Worm (Caenorhabditis elegans): ENCODE data around the gene F08G2.5.

F08G2.5 gene

DNA sequence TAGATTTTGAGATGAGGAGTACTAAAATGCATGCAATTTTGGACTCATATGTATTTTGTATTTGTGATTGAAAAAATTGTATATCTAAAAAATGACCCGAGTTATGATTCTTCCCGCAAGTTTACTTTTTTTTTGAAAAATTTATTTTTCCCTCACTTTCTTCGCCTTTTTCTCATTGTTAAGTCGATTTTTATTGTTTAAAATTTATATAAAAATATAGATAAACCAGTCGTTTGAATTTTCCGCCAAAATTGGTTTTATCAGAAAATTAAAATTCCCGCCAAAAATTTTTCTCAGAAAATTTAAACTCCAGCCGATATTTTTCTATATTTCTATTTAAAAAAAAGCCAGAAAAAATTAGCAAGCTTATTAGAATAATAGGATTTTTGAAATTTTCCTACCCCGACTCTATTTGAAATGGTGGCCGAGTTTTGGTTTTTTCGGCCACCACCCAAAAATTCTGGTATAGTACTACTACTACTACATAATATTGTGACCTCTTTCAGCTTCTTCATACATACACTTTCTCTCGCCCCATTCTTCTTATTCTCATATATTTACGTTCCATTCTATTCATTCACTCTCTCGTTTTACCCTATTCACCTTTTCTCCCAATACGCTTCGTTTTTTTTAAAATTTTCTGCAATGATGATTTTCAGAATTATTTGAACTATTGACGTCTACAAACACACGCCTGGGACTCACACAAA lies 41.7 kb downstream of the F08G2.5 start, which contains the start of gene ZK131.11:
Gene ZK131.11 (plus strand): TSS at position 660 of the 710 bp plus-strand sequence.
- TF ChIP-seq ceh-82 (tag; optimal IDR thresholded peaks at IDR 0.05) (no peak), nhr-25 (tag; optimal IDR thresholded peaks at IDR 0.05) (no peak), crh-2 (tag; optimal IDR thresholded peaks at IDR 0.05) (no peak), unc-55 (GFP tag; optimal IDR thresholded peaks at IDR 0.05) (no peak), alr-1 (tag; optimal IDR thresholded peaks at IDR 0.05) (no peak), sem-4 (tag; optimal IDR thresholded peaks at IDR 0.05) (no peak), lsy-2 (tag; optimal IDR thresholded peaks at IDR 0.05) (no peak), peb-1 (tag; optimal IDR thresholded peaks at IDR 0.05) (no peak), elt-3 (tag; optimal IDR thresholded peaks at IDR 0.05) (no peak), nhr-129 (tag; optimal IDR thresholded peaks at IDR 0.05) (no peak), Y55F3AM.14 (GFP tag; optimal IDR thresholded peaks at IDR 0.05) (no peak), sma-3 (GFP tag; optimal IDR thresholded peaks at IDR 0.05) (no peak), nhr-77 (tag; optimal IDR thresholded peaks at IDR 0.05) (no peak), ztf-4 (tag; optimal IDR thresholded peaks at IDR 0.05) (no peak)

DNA sequence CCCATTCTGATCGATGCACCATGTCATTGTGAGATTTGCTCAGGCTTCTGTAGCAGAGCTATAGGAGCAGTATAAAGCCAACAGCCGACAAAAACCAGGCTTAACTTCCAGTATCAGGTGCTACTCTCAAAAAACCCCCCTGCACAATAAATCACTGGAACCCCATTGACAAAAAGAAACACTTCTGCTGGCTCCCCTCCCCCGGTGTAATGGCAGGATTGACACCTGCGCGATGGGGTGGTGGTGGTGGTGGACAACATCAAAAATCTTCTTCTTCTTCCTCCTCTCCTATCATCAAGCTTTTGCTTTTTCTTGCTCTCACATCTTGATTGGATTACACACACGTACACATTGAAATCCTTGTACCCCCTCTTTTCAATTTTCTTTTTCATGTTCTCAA lies 43.7 kb downstream of the F08G2.5 start:
- TF ChIP-seq nhr-77 (tag; optimal IDR thresholded peaks at IDR 0.05), result no peak

- TF ChIP-seq snpc-4 (tag; optimal IDR thresholded peaks at IDR 0.05) (peak; percentile 32), sem-4 (tag; optimal IDR thresholded peaks at IDR 0.05) (no peak), unc-39 (tag; optimal IDR thresholded peaks at IDR 0.05) (no peak), F13H6.1 (tag; optimal IDR thresholded peaks at IDR 0.05) (peak; percentile 42), sma-3 (GFP tag; optimal IDR thresholded peaks at IDR 0.05) (no peak)
Observed at ce11 chrII:13788813-13789212, 44.6 kb downstream of the F08G2.5 start.

DNA sequence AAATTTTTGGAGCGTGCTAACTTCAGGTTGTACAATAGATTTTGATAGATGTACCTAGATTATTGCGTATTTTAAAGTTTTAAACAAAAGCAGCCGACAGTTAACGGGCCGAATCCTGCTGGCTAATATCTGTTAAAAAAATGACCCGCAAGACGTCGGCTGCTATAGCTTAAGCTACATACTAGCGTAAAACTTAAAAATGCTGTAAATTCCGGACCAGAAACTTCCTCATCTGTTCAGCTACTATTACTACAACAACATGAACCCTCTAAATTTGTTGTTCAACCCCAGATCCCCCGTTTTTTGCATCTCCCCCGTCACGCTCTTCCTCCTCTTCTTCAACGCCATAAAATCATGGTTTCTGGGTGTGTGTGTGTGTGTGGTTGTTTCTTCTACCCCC lies 46.5 kb downstream of the F08G2.5 start:
- no peak for TF ChIP-seq nhr-12 (tag; optimal IDR thresholded peaks at IDR 0.05)
- no peak for TF ChIP-seq lsy-2 (tag; optimal IDR thresholded peaks at IDR 0.05)
- no peak for TF ChIP-seq peb-1 (tag; optimal IDR thresholded peaks at IDR 0.05)

DNA sequence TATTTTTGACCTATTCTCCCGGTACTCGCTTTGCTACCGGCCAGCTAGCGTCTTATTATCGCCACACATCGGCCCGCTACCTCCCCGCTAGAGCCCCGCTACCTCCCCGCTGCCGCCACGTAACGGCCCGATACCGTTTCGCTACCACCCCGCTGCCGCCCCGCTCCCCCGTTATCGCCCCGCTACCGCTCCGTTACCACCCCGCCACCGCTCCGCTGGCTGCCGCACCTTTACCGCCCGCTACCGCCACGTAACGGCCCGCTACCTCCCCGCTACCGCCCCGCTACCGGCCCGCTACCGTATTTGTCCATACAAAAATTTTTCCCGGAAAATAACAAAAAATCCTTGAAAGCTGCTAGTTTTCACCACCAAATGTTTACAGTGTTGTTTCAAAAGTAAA lies 47.8 kb downstream of the F08G2.5 start:
- no peak for TF ChIP-seq ztf-1 (GFP tag; conservative IDR thresholded peaks at IDR 0.05)

DNA sequence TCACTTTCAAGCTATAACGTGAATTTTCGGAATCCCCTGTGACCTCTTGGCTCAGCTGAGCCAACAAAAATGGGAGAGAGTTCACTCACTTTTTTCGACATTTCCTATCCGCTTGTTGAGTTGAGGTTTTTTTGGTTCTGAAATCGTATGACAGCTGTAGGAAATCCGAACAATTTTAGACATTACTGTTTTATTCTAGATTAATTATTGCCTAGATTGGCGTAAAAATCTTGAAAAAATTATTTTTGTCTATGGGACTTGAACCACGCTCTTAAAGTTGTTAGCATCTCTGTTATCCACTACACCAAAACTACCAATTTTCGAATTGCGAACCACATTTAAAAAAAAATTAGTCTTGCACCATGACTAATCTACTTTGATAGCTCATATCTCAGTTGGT lies 49.6 kb downstream of the F08G2.5 start, which contains the start of gene C01B9.4:
Gene C01B9.4 (minus strand): TSS at position 101 of the 400 bp plus-strand sequence.
- TF ChIP-seq alr-1 (tag; optimal IDR thresholded peaks at IDR 0.05) (no peak), ceh-16 (tag; optimal IDR thresholded peaks at IDR 0.05) (no peak), unc-55 (GFP tag; optimal IDR thresholded peaks at IDR 0.05) (no peak), sma-3 (GFP tag; optimal IDR thresholded peaks at IDR 0.05) (no peak), ceh-82 (tag; optimal IDR thresholded peaks at IDR 0.05) (no peak), elt-1 (tag; optimal IDR thresholded peaks at IDR 0.05) (no peak), elt-3 (tag; optimal IDR thresholded peaks at IDR 0.05) (no peak), zag-1 (tag; optimal IDR thresholded peaks at IDR 0.05) (no peak), sma-9 (GFP tag; optimal IDR thresholded peaks at IDR 0.05) (no peak), sma-9 (tag; optimal IDR thresholded peaks at IDR 0.05) (no peak), nhr-129 (tag; optimal IDR thresholded peaks at IDR 0.05) (no peak), mab-5 (tag; optimal IDR thresholded peaks at IDR 0.05) (no peak), sem-4 (tag; optimal IDR thresholded peaks at IDR 0.05) (no peak), mbf-1 (tag; optimal IDR thresholded peaks at IDR 0.05) (no peak)

Measured in whole organism, L2 larva.